Worm (Caenorhabditis elegans) whole organism, late embryonic: Measurements from ENCODE around the gene M05D6.2.

Experiments used
- K09A11.1 ChIP-seq: sonication (generic microtip); optimal IDR thresholded peaks from 2 replicates; lab custom pipeline; 2017; ENCODE audit warnings: antibody characterized with exemption, mild to moderate bottlenecking, missing genetic modification characterization, missing compliant biosample characterization; ENCODE audit not compliant: insufficient read depth
- ama-1 ChIP-seq: fragments of 150-350 bp; optimal IDR thresholded peaks from 2 replicates; lab custom pipeline; 2014
- ceh-2 ChIP-seq: sonication (generic microtip); optimal IDR thresholded peaks from 2 replicates; lab custom pipeline; 2016; ENCODE audit warnings: missing genotype, missing genetic modification characterization, missing compliant biosample characterization
- ceh-34 ChIP-seq: sonication (generic microtip); optimal IDR thresholded peaks from 2 replicates; lab custom pipeline; 2016; ENCODE audit warnings: mild to moderate bottlenecking, missing genetic modification characterization, missing compliant biosample characterization
- che-1 ChIP-seq: sonication (generic microtip); optimal IDR thresholded peaks from 2 replicates; lab custom pipeline; 2016; ENCODE audit warnings: mild to moderate bottlenecking, missing genetic modification characterization, missing compliant biosample characterization
- dmd-4 ChIP-seq: sonication (generic microtip); optimal IDR thresholded peaks from 2 replicates; lab custom pipeline; 2016; ENCODE audit warnings: borderline replicate concordance, missing genetic modification characterization, missing compliant biosample characterization
- fkh-10 ChIP-seq: fragments of 150-350 bp; optimal IDR thresholded peaks from 2 replicates; lab custom pipeline; 2014; ENCODE audit warnings: missing biosample characterization, missing genetic modification reagents, missing genetic modification characterization
- gmeb-2 ChIP-seq: sonication (generic microtip); optimal IDR thresholded peaks from 2 replicates; lab custom pipeline; 2016; ENCODE audit warnings: missing genetic modification characterization, inconsistent platforms, missing compliant biosample characterization
- lin-11 ChIP-seq: fragments of 200-800 bp; sonication (Bioruptor generic); optimal IDR thresholded peaks from 2 replicates; lab custom pipeline; 2018; ENCODE audit warnings: mild to moderate bottlenecking, missing genetic modification characterization, missing compliant biosample characterization
- nfya-1 ChIP-seq: sonication (generic microtip); optimal IDR thresholded peaks from 2 replicates; lab custom pipeline; 2017; ENCODE audit warnings: missing genetic modification characterization, mild to moderate bottlenecking, missing compliant biosample characterization, antibody characterized with exemption, moderate library complexity
- unc-86 ChIP-seq: sonication (generic microtip); optimal IDR thresholded peaks from 2 replicates; lab custom pipeline; 2016; ENCODE audit warnings: missing genetic modification characterization, missing compliant biosample characterization

DNA sequence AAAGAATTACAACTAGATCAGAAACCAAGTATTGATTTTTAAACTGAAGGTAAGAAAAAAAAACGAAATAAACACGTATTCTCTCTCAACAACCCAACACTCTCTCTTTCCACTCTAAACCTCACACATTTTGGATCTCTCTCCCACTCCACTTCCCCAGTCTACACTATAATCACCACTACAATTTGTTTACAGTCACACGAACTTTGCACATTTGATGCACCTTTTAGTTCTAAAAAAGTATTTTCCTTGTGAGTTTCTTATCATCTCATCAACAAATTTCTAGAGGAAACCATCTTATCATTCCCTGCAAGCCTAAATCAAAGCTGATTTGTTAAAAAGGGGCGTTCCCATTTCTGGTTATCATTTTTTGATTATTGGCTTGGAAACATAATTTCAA, 16.6 kb downstream of the M05D6.2 start:
- TF ChIP-seq dmd-4 (tag; lab: Kevin White, UChicago) (no peak), gmeb-2 (tag; lab: Kevin White, UChicago) (no peak), unc-86 (no peak), lin-11 (tag; lab: Kevin White, UChicago) (no peak), K09A11.1 (tag; lab: Kevin White, UChicago) (no peak), ceh-2 (no peak), nfya-1 (tag; lab: Kevin White, UChicago) (no peak), fkh-10 (GFP tag; lab: Kevin White, UChicago) (no peak), ama-1 (lab: Kevin White, UChicago) (no peak), che-1 (tag; lab: Kevin White, UChicago) (no peak), ceh-34 (tag; lab: Kevin White, UChicago) (no peak)
